Worm (Caenorhabditis elegans) whole organism, early embryonic: Measurements from ENCODE around the gene K07E3.1.

Source experiments
- ama-1 ChIP-seq: fragments of 150-350 bp; optimal IDR thresholded peaks from 2 replicates; lab custom pipeline; 2014
- ceh-36 ChIP-seq: sonication (generic microtip); optimal IDR thresholded peaks from 2 replicates; lab custom pipeline; 2016; ENCODE audit warnings: missing genetic modification characterization, inconsistent platforms, missing compliant biosample characterization
- tbx-11 ChIP-seq: fragments of 200-800 bp; sonication (Bioruptor generic); IDR thresholded peaks from 2 replicates; pipeline ENCODE4 v1.3.6; 2022; ENCODE audit warnings: missing genetic modification characterization, missing compliant biosample characterization
- tbx-37 ChIP-seq: fragments of 200-800 bp; sonication (Bioruptor generic); conservative IDR thresholded peaks from 2 replicates; pipeline ENCODE4 v1.3.6; 2022; ENCODE audit warnings: missing genetic modification reagents, missing genetic modification characterization, missing compliant biosample characterization
- tra-4 ChIP-seq: sonication (generic microtip); optimal IDR thresholded peaks from 2 replicates; lab custom pipeline; 2017; ENCODE audit warnings: missing genetic modification characterization, missing compliant biosample characterization

ce11 chrX:8117827-8118317 lies 7.6 kb downstream of the K07E3.1 start:
- TF ChIP-seq tbx-11 (GFP tag; lab: Robert Waterston, UW) (no peak), ceh-36 (tag; lab: Kevin White, UChicago) (no peak), tra-4 (tag; lab: Kevin White, UChicago) (no peak), ama-1 (lab: Kevin White, UChicago) (no peak), tbx-37 (no peak)
